Worm (Caenorhabditis elegans) whole organism, late embryonic: ENCODE measurements around the gene irld-65.

ENCODE experiments used
- C38D4.7 ChIP-seq: fragments of 200-800 bp; sonication (Bioruptor generic); optimal IDR thresholded peaks from 2 replicates; lab custom pipeline; 2018; ENCODE audit warnings: mild to moderate bottlenecking, missing genetic modification characterization, moderate library complexity, missing compliant biosample characterization
- Y22D7AL.16 ChIP-seq: sonication (generic microtip); optimal IDR thresholded peaks from 2 replicates; lab custom pipeline; 2016; ENCODE audit warnings: missing genetic modification characterization, missing compliant biosample characterization
- ahr-1 ChIP-seq: sonication (generic microtip); optimal IDR thresholded peaks from 2 replicates; lab custom pipeline; 2016; ENCODE audit warnings: missing genetic modification characterization, missing compliant biosample characterization
- ama-1 ChIP-seq: fragments of 150-350 bp; optimal IDR thresholded peaks from 2 replicates; lab custom pipeline; 2014
- ceh-19 ChIP-seq: fragments of 200-800 bp; sonication (Bioruptor generic); optimal IDR thresholded peaks from 2 replicates; lab custom pipeline; 2018; ENCODE audit warnings: mild to moderate bottlenecking, missing genetic modification characterization, missing compliant biosample characterization
- ceh-22 ChIP-seq: sonication (generic microtip); optimal IDR thresholded peaks from 2 replicates; lab custom pipeline; 2017; ENCODE audit warnings: missing biosample characterization, missing genetic modification characterization
- ceh-31 ChIP-seq: sonication (generic microtip); optimal IDR thresholded peaks from 2 replicates; lab custom pipeline; 2016; ENCODE audit warnings: missing genetic modification characterization, missing compliant biosample characterization
- ceh-45 ChIP-seq: fragments of 200-800 bp; sonication (Bioruptor generic); IDR thresholded peaks from 2 replicates; pipeline ENCODE4 v1.3.6; 2022; ENCODE audit warnings: missing genetic modification reagents, missing genetic modification characterization, missing compliant biosample characterization
- ceh-48 ChIP-seq: sonication (generic microtip); optimal IDR thresholded peaks from 2 replicates; lab custom pipeline; 2016; ENCODE audit warnings: missing genetic modification characterization, inconsistent platforms, missing compliant biosample characterization
- elt-2 ChIP-seq: sonication (generic microtip); optimal IDR thresholded peaks from 2 replicates; lab custom pipeline; 2016; ENCODE audit warnings: missing genetic modification reagents, missing genetic modification characterization, missing compliant biosample characterization
- elt-4 ChIP-seq: sonication (generic microtip); optimal IDR thresholded peaks from 2 replicates; lab custom pipeline; 2016; ENCODE audit warnings: missing genetic modification characterization, missing compliant biosample characterization
- ets-4 ChIP-seq: sonication (generic microtip); optimal IDR thresholded peaks from 2 replicates; lab custom pipeline; 2016; ENCODE audit warnings: missing genetic modification characterization, missing compliant biosample characterization
- hlh-13 ChIP-seq: fragments of 200-800 bp; sonication (Bioruptor generic); optimal IDR thresholded peaks from 2 replicates; lab custom pipeline; 2018; ENCODE audit warnings: mild to moderate bottlenecking, missing genetic modification characterization, missing compliant biosample characterization
- hlh-15 ChIP-seq: sonication (generic microtip); optimal IDR thresholded peaks from 2 replicates; lab custom pipeline; 2016; ENCODE audit warnings: missing genetic modification characterization, missing compliant biosample characterization
- hlh-30 ChIP-seq: sonication (generic microtip); optimal IDR thresholded peaks from 2 replicates; lab custom pipeline; 2017; ENCODE audit warnings: antibody characterized with exemption, missing genetic modification characterization, missing compliant biosample characterization; ENCODE audit not compliant: insufficient read depth
- lin-11 ChIP-seq: fragments of 200-800 bp; sonication (Bioruptor generic); optimal IDR thresholded peaks from 2 replicates; lab custom pipeline; 2018; ENCODE audit warnings: mild to moderate bottlenecking, missing genetic modification characterization, missing compliant biosample characterization
- madf-2 ChIP-seq: sonication (generic microtip); optimal IDR thresholded peaks from 2 replicates; lab custom pipeline; 2017; ENCODE audit warnings: missing genetic modification characterization, missing compliant biosample characterization
- nfya-1 ChIP-seq: sonication (generic microtip); optimal IDR thresholded peaks from 2 replicates; lab custom pipeline; 2017; ENCODE audit warnings: missing genetic modification characterization, mild to moderate bottlenecking, missing compliant biosample characterization, antibody characterized with exemption, moderate library complexity
- nhr-232 ChIP-seq: sonication (generic microtip); optimal IDR thresholded peaks from 2 replicates; lab custom pipeline; 2016; ENCODE audit warnings: missing genetic modification characterization, missing compliant biosample characterization
- pax-1 ChIP-seq: fragments of 150-350 bp; optimal IDR thresholded peaks from 2 replicates; lab custom pipeline; 2014; ENCODE audit warnings: missing biosample characterization, missing genetic modification characterization
- pha-2 ChIP-seq: sonication (generic microtip); optimal IDR thresholded peaks from 2 replicates; lab custom pipeline; 2017; ENCODE audit warnings: mild to moderate bottlenecking, missing genetic modification characterization, missing compliant biosample characterization
- pha-4 ChIP-seq: fragments of 150-350 bp; optimal IDR thresholded peaks from 2 replicates; lab custom pipeline; 2018; ENCODE audit warnings: missing biosample characterization, missing genetic modification reagents, missing genetic modification characterization
- pqm-1 ChIP-seq: sonication (generic microtip); optimal IDR thresholded peaks from 2 replicates; lab custom pipeline; 2016; ENCODE audit warnings: missing genetic modification characterization, missing compliant biosample characterization
- ref-2 ChIP-seq: sonication (generic microtip); optimal IDR thresholded peaks from 2 replicates; lab custom pipeline; 2016; ENCODE audit warnings: missing genetic modification characterization, missing compliant biosample characterization
- rnt-1 ChIP-seq: sonication (generic microtip); optimal IDR thresholded peaks from 2 replicates; lab custom pipeline; 2016; ENCODE audit warnings: missing genetic modification characterization, missing compliant biosample characterization
- sdc-2 ChIP-seq: sonication (generic microtip); optimal IDR thresholded peaks from 2 replicates; lab custom pipeline; 2016; ENCODE audit warnings: missing genotype, missing genetic modification characterization, missing compliant biosample characterization
- tbx-7 ChIP-seq: sonication (generic microtip); optimal IDR thresholded peaks from 2 replicates; lab custom pipeline; 2016; ENCODE audit warnings: missing genotype, missing genetic modification characterization, missing compliant biosample characterization
- ttx-3 ChIP-seq: sonication (generic microtip); optimal IDR thresholded peaks from 2 replicates; lab custom pipeline; 2016; ENCODE audit warnings: missing genetic modification reagents, missing genetic modification characterization, missing compliant biosample characterization
- unc-3 ChIP-seq, 2 experiments: fragments of 200-800 bp in 1 of 2; sonication (Bioruptor generic) in 1 of 2; sonication (generic microtip) in 1 of 2; conservative IDR thresholded peaks in 1 of 2; optimal IDR thresholded peaks in 1 of 2; 2 replicates each; pipeline versions ENCODE4 v1.3.6 to Lab custom; 2016 to 2022; ENCODE audit warnings: missing compliant biosample characterization in 2 of 2, missing genetic modification characterization in 2 of 2, missing genetic modification reagents in 1 of 2
- unc-42 ChIP-seq: sonication (generic microtip); optimal IDR thresholded peaks from 2 replicates; lab custom pipeline; 2016; ENCODE audit warnings: missing genotype, missing genetic modification characterization, missing compliant biosample characterization
- unc-55 ChIP-seq: sonication (generic microtip); optimal IDR thresholded peaks from 2 replicates; lab custom pipeline; 2017; ENCODE audit warnings: missing biosample characterization, missing genetic modification reagents, missing genetic modification characterization
- zip-5 ChIP-seq: sonication (generic microtip); optimal IDR thresholded peaks from 2 replicates; lab custom pipeline; 2016; ENCODE audit warnings: missing genetic modification characterization, missing compliant biosample characterization
- ztf-16 ChIP-seq: sonication (generic microtip); optimal IDR thresholded peaks from 2 replicates; lab custom pipeline; 2017; ENCODE audit warnings: missing genetic modification characterization, missing compliant biosample characterization

Gene irld-65

ce11 chrII:2955656-2956115, 17.9 kb upstream of the irld-65 start, which contains the start of gene irld-48:
Gene irld-48 (plus strand): TSS chrII:2956065.
- TF ChIP-seq ceh-22 (tag; lab: Kevin White, UChicago) (no peak), unc-3 (GFP tag; conservative IDR thresholded peaks at IDR 0.05; lab: Robert Waterston, UW) (no peak), unc-3 (tag; optimal IDR thresholded peaks at IDR 0.05; lab: Kevin White, UChicago) (no peak), pqm-1 (tag; lab: Kevin White, UChicago) (no peak), ceh-45 (GFP tag; lab: Robert Waterston, UW) (no peak), hlh-30 (tag; lab: Kevin White, UChicago) (no peak), madf-2 (tag; lab: Kevin White, UChicago) (no peak), Y22D7AL.16 (no peak), ets-4 (tag; lab: Kevin White, UChicago) (no peak), ceh-19 (no peak), sdc-2 (tag; lab: Kevin White, UChicago) (no peak), nhr-232 (tag; lab: Kevin White, UChicago) (no peak), nfya-1 (no peak)

- TF ChIP-seq nfya-1 (no peak), C38D4.7 (GFP tag; lab: Kevin White, UChicago) (no peak), elt-2 (tag; lab: Kevin White, UChicago) (no peak), ets-4 (tag; lab: Kevin White, UChicago) (no peak), lin-11 (no peak), hlh-15 (tag; lab: Kevin White, UChicago) (no peak), ceh-45 (GFP tag; lab: Robert Waterston, UW) (no peak), ztf-16 (no peak), ama-1 (lab: Kevin White, UChicago) (no peak), tbx-7 (tag; lab: Kevin White, UChicago) (no peak), pha-4 (no peak), elt-4 (tag; lab: Kevin White, UChicago) (no peak), ttx-3 (tag; lab: Kevin White, UChicago) (no peak), unc-55 (GFP tag; lab: Kevin White, UChicago) (no peak), ref-2 (tag; lab: Kevin White, UChicago) (no peak), zip-5 (tag; lab: Kevin White, UChicago) (no peak), pha-2 (tag; lab: Kevin White, UChicago) (no peak), unc-42 (tag; lab: Kevin White, UChicago) (no peak), hlh-13 (GFP tag; lab: Kevin White, UChicago) (no peak)
These were observed 14.9 kb upstream of the irld-65 start, which contains the start of gene irld-51 for ce11 chrII:2952629-2953028. Gene irld-51 (minus strand): TSS chrII:2952729.

ce11 chrII:2948614-2949013, 10.9 kb upstream of the irld-65 start:
- TF ChIP-seq ahr-1 (tag; lab: Kevin White, UChicago), result no peak
- TF ChIP-seq madf-2 (tag; lab: Kevin White, UChicago), result no peak
- TF ChIP-seq C38D4.7 (GFP tag; lab: Kevin White, UChicago), result no peak
- TF ChIP-seq rnt-1 (tag; lab: Kevin White, UChicago), result no peak

ce11 chrII:2946438-2946837, 8.7 kb upstream of the irld-65 start, which contains the start of gene srw-79:
Gene srw-79 (plus strand): TSS chrII:2946738.
- TF ChIP-seq pax-1 (tag; lab: Kevin White, UChicago) (no peak), ceh-48 (tag; lab: Kevin White, UChicago) (no peak), ceh-31 (tag; lab: Kevin White, UChicago) (no peak)
- TF ChIP-seq, all 69 proteins: peak for 0

- no peak for TF ChIP-seq zip-5 (tag; lab: Kevin White, UChicago)
These were observed 6.2 kb upstream of the irld-65 start, which contains the start of the genes irld-50 and irld-49 for ce11 chrII:2943966-2944365. Gene irld-50 (minus strand): TSS chrII:2944066. Gene irld-49 (plus strand): TSS chrII:2944176.
